Worm (Caenorhabditis elegans) whole organism, late embryonic: Measurements from ENCODE around the gene cky-1.

Experiments
- C08G9.2 ChIP-seq: sonication (generic microtip); optimal IDR thresholded peaks from 2 replicates; lab custom pipeline; 2016; ENCODE audit warnings: mild to moderate bottlenecking, missing genetic modification characterization, moderate library complexity, missing compliant biosample characterization
- C38D4.7 ChIP-seq: fragments of 200-800 bp; sonication (Bioruptor generic); optimal IDR thresholded peaks from 2 replicates; lab custom pipeline; 2018; ENCODE audit warnings: mild to moderate bottlenecking, missing genetic modification characterization, moderate library complexity, missing compliant biosample characterization
- F13H6.1 ChIP-seq: sonication (generic microtip); optimal IDR thresholded peaks from 2 replicates; lab custom pipeline; 2016; ENCODE audit warnings: missing genetic modification characterization, missing compliant biosample characterization
- ahr-1 ChIP-seq: sonication (generic microtip); optimal IDR thresholded peaks from 2 replicates; lab custom pipeline; 2016; ENCODE audit warnings: missing genetic modification characterization, missing compliant biosample characterization
- ama-1 ChIP-seq: fragments of 150-350 bp; optimal IDR thresholded peaks from 2 replicates; lab custom pipeline; 2014
- ceh-19 ChIP-seq: fragments of 200-800 bp; sonication (Bioruptor generic); optimal IDR thresholded peaks from 2 replicates; lab custom pipeline; 2018; ENCODE audit warnings: mild to moderate bottlenecking, missing genetic modification characterization, missing compliant biosample characterization
- ceh-22 ChIP-seq: sonication (generic microtip); optimal IDR thresholded peaks from 2 replicates; lab custom pipeline; 2017; ENCODE audit warnings: missing biosample characterization, missing genetic modification characterization
- ceh-24 ChIP-seq: sonication (generic microtip); optimal IDR thresholded peaks from 2 replicates; lab custom pipeline; 2016; ENCODE audit warnings: mild to moderate bottlenecking, missing genetic modification characterization, missing compliant biosample characterization
- ceh-30 ChIP-seq: fragments of 150-350 bp; optimal IDR thresholded peaks from 2 replicates; lab custom pipeline; 2014; ENCODE audit warnings: missing biosample characterization, missing genetic modification characterization
- ceh-34 ChIP-seq: sonication (generic microtip); optimal IDR thresholded peaks from 2 replicates; lab custom pipeline; 2016; ENCODE audit warnings: mild to moderate bottlenecking, missing genetic modification characterization, missing compliant biosample characterization
- ceh-45 ChIP-seq: fragments of 200-800 bp; sonication (Bioruptor generic); IDR thresholded peaks from 2 replicates; pipeline ENCODE4 v1.3.6; 2022; ENCODE audit warnings: missing genetic modification reagents, missing genetic modification characterization, missing compliant biosample characterization
- dve-1 ChIP-seq: sonication (generic microtip); optimal IDR thresholded peaks from 2 replicates; lab custom pipeline; 2017; ENCODE audit warnings: antibody characterized with exemption, mild to moderate bottlenecking, missing genetic modification characterization, missing compliant biosample characterization
- elt-2 ChIP-seq: sonication (generic microtip); optimal IDR thresholded peaks from 2 replicates; lab custom pipeline; 2016; ENCODE audit warnings: missing genetic modification reagents, missing genetic modification characterization, missing compliant biosample characterization
- ets-4 ChIP-seq: sonication (generic microtip); optimal IDR thresholded peaks from 2 replicates; lab custom pipeline; 2016; ENCODE audit warnings: missing genetic modification characterization, missing compliant biosample characterization
- eyg-1 ChIP-seq: sonication (generic microtip); optimal IDR thresholded peaks from 2 replicates; lab custom pipeline; 2016; ENCODE audit warnings: missing genotype, missing genetic modification characterization, missing compliant biosample characterization
- fax-1 ChIP-seq: sonication (generic microtip); optimal IDR thresholded peaks from 2 replicates; lab custom pipeline; 2016; ENCODE audit warnings: missing genotype, missing genetic modification characterization, missing compliant biosample characterization
- fkh-10 ChIP-seq: fragments of 150-350 bp; optimal IDR thresholded peaks from 2 replicates; lab custom pipeline; 2014; ENCODE audit warnings: missing biosample characterization, missing genetic modification reagents, missing genetic modification characterization
- fkh-6 ChIP-seq: sonication (generic microtip); optimal IDR thresholded peaks from 2 replicates; lab custom pipeline; 2016; ENCODE audit warnings: missing genetic modification characterization, missing compliant biosample characterization
- hlh-13 ChIP-seq: fragments of 200-800 bp; sonication (Bioruptor generic); optimal IDR thresholded peaks from 2 replicates; lab custom pipeline; 2018; ENCODE audit warnings: mild to moderate bottlenecking, missing genetic modification characterization, missing compliant biosample characterization
- hlh-15 ChIP-seq: sonication (generic microtip); optimal IDR thresholded peaks from 2 replicates; lab custom pipeline; 2016; ENCODE audit warnings: missing genetic modification characterization, missing compliant biosample characterization
- hlh-6 ChIP-seq: sonication (generic microtip); optimal IDR thresholded peaks from 2 replicates; lab custom pipeline; 2016; ENCODE audit warnings: missing genotype, missing genetic modification characterization, missing compliant biosample characterization
- lin-11 ChIP-seq: fragments of 200-800 bp; sonication (Bioruptor generic); optimal IDR thresholded peaks from 2 replicates; lab custom pipeline; 2018; ENCODE audit warnings: mild to moderate bottlenecking, missing genetic modification characterization, missing compliant biosample characterization
- madf-2 ChIP-seq: sonication (generic microtip); optimal IDR thresholded peaks from 2 replicates; lab custom pipeline; 2017; ENCODE audit warnings: missing genetic modification characterization, missing compliant biosample characterization
- mec-3 ChIP-seq: sonication (generic microtip); optimal IDR thresholded peaks from 2 replicates; lab custom pipeline; 2016; ENCODE audit warnings: borderline replicate concordance, missing genetic modification characterization, missing compliant biosample characterization
- nfya-1 ChIP-seq: sonication (generic microtip); optimal IDR thresholded peaks from 2 replicates; lab custom pipeline; 2017; ENCODE audit warnings: missing genetic modification characterization, mild to moderate bottlenecking, missing compliant biosample characterization, antibody characterized with exemption, moderate library complexity
- nhr-11 ChIP-seq: fragments of 150-350 bp; optimal IDR thresholded peaks from 2 replicates; lab custom pipeline; 2014; ENCODE audit warnings: missing biosample characterization, missing genetic modification characterization
- npax-4 ChIP-seq: sonication (generic microtip); optimal IDR thresholded peaks from 2 replicates; lab custom pipeline; 2016; ENCODE audit warnings: missing genetic modification characterization, missing compliant biosample characterization
- pag-3 ChIP-seq: sonication (generic microtip); optimal IDR thresholded peaks from 2 replicates; lab custom pipeline; 2016; ENCODE audit warnings: missing compliant biosample characterization, missing genetic modification characterization, borderline replicate concordance
- ref-2 ChIP-seq: sonication (generic microtip); optimal IDR thresholded peaks from 2 replicates; lab custom pipeline; 2016; ENCODE audit warnings: missing genetic modification characterization, missing compliant biosample characterization
- rnt-1 ChIP-seq: sonication (generic microtip); optimal IDR thresholded peaks from 2 replicates; lab custom pipeline; 2016; ENCODE audit warnings: missing genetic modification characterization, missing compliant biosample characterization
- sdc-2 ChIP-seq: sonication (generic microtip); optimal IDR thresholded peaks from 2 replicates; lab custom pipeline; 2016; ENCODE audit warnings: missing genotype, missing genetic modification characterization, missing compliant biosample characterization
- sox-2 ChIP-seq: fragments of 200-800 bp; sonication (Bioruptor generic); IDR thresholded peaks from 2 replicates; pipeline ENCODE4 v1.3.6; 2022; ENCODE audit warnings: missing genetic modification reagents, missing genetic modification characterization, missing compliant biosample characterization
- syd-9 ChIP-seq: sonication (generic microtip); optimal IDR thresholded peaks from 2 replicates; lab custom pipeline; 2016; ENCODE audit warnings: mild to moderate bottlenecking, missing genetic modification characterization, moderate library complexity, missing compliant biosample characterization
- unc-3 ChIP-seq, 2 experiments: fragments of 200-800 bp in 1 of 2; sonication (Bioruptor generic) in 1 of 2; sonication (generic microtip) in 1 of 2; conservative IDR thresholded peaks in 1 of 2; optimal IDR thresholded peaks in 1 of 2; 2 replicates each; pipeline versions ENCODE4 v1.3.6 to Lab custom; 2016 to 2022; ENCODE audit warnings: missing compliant biosample characterization in 2 of 2, missing genetic modification characterization in 2 of 2, missing genetic modification reagents in 1 of 2
- unc-42 ChIP-seq: sonication (generic microtip); optimal IDR thresholded peaks from 2 replicates; lab custom pipeline; 2016; ENCODE audit warnings: missing genotype, missing genetic modification characterization, missing compliant biosample characterization

cky-1 gene

ce11 chrV:12711999-12712398 is 24.5 kb upstream of the cky-1 start, which contains the start of gene R11D1.3:
TSS of gene R11D1.3 (minus strand) at chrV:12712099.
- TF ChIP-seq sox-2 (GFP tag; lab: Robert Waterston, UW): no peak
- no peak for TF ChIP-seq ceh-24
- TF ChIP-seq C08G9.2 (tag; lab: Kevin White, UChicago): no peak
- TF ChIP-seq fkh-6: no peak
- TF ChIP-seq unc-42: no peak
- TF ChIP-seq ama-1 (lab: Kevin White, UChicago): no peak
- no peak for TF ChIP-seq hlh-15 (tag; lab: Kevin White, UChicago)
- TF ChIP-seq C38D4.7 (GFP tag; lab: Kevin White, UChicago): no peak
- no peak for TF ChIP-seq rnt-1 (tag; lab: Kevin White, UChicago)
- no peak for TF ChIP-seq fax-1 (tag; lab: Kevin White, UChicago)
- TF ChIP-seq elt-2 (tag; lab: Kevin White, UChicago): no peak
- TF ChIP-seq npax-4 (tag; lab: Kevin White, UChicago): no peak
- TF ChIP-seq nhr-11 (tag; lab: Kevin White, UChicago): no peak
- TF ChIP-seq nfya-1: no peak
- no peak for TF ChIP-seq ref-2
- no peak for TF ChIP-seq hlh-13 (GFP tag; lab: Kevin White, UChicago)
- TF ChIP-seq fkh-10: no peak
- no peak for TF ChIP-seq ceh-30 (tag; lab: Kevin White, UChicago)
- no peak for TF ChIP-seq syd-9 (tag; lab: Kevin White, UChicago)
- no peak for TF ChIP-seq ets-4 (tag; lab: Kevin White, UChicago)
- TF ChIP-seq, all 69 proteins: peak for 0

ce11 chrV:12714120-12714519 is 22.4 kb upstream of the cky-1 start, which contains the start of gene R11D1.4:
TSS of gene R11D1.4 (minus strand) at chrV:12714220.
- TF ChIP-seq unc-3 (GFP tag; conservative IDR thresholded peaks at IDR 0.05; lab: Robert Waterston, UW) (no peak), unc-3 (tag; optimal IDR thresholded peaks at IDR 0.05; lab: Kevin White, UChicago) (no peak), ceh-34 (tag; lab: Kevin White, UChicago) (no peak), ceh-22 (tag; lab: Kevin White, UChicago) (no peak), sdc-2 (tag; lab: Kevin White, UChicago) (no peak), F13H6.1 (tag; lab: Kevin White, UChicago) (no peak)

- TF ChIP-seq ahr-1 (tag; lab: Kevin White, UChicago) (no peak), ceh-19 (GFP tag; lab: Kevin White, UChicago) (no peak), eyg-1 (no peak), madf-2 (tag; lab: Kevin White, UChicago) (no peak), pag-3 (tag; lab: Kevin White, UChicago) (no peak)
These were observed 20.1 kb upstream of the cky-1 start, which contains the start of gene str-178 for ce11 chrV:12716447-12716846. TSS of gene str-178 (minus strand) at chrV:12716547.

- TF ChIP-seq ceh-19 (GFP tag; lab: Kevin White, UChicago) (no peak), dve-1 (no peak), lin-11 (no peak), unc-3 (GFP tag; conservative IDR thresholded peaks at IDR 0.05; lab: Robert Waterston, UW) (no peak), unc-3 (tag; optimal IDR thresholded peaks at IDR 0.05; lab: Kevin White, UChicago) (no peak), hlh-6 (tag; lab: Kevin White, UChicago) (no peak), mec-3 (tag; lab: Kevin White, UChicago) (no peak), ceh-45 (GFP tag; lab: Robert Waterston, UW) (no peak), fax-1 (tag; lab: Kevin White, UChicago) (no peak)
These were observed 17.9 kb upstream of the cky-1 start, which contains the start of gene str-181 for ce11 chrV:12718622-12719021. TSS of gene str-181 (minus strand) at chrV:12718722.

- no peak for TF ChIP-seq ets-4 (tag; lab: Kevin White, UChicago)
- TF ChIP-seq, all 69 proteins: peak for 0
These were observed 16.8 kb upstream of the cky-1 start, which contains the start of gene R11D1.7 for ce11 chrV:12719713-12720112. TSS of gene R11D1.7 (plus strand) at chrV:12720013.
